Worm (Caenorhabditis elegans) whole organism, early embryonic: Measurements from ENCODE around the gene pacl-1.

ENCODE experiments used
- B0310.2 ChIP-seq: sonication (generic microtip); optimal IDR thresholded peaks from 2 replicates; lab custom pipeline; 2016; ENCODE audit warnings: mild to moderate bottlenecking, missing genetic modification characterization, missing compliant biosample characterization
- F13C5.2 ChIP-seq: sonication (generic microtip); optimal IDR thresholded peaks from 2 replicates; lab custom pipeline; 2017; ENCODE audit warnings: mild to moderate bottlenecking, missing genetic modification characterization, inconsistent platforms, missing compliant biosample characterization
- aly-1 ChIP-seq: sonication (generic microtip); optimal IDR thresholded peaks from 2 replicates; lab custom pipeline; 2016; ENCODE audit warnings: missing genetic modification characterization, missing compliant biosample characterization
- ama-1 ChIP-seq: fragments of 150-350 bp; optimal IDR thresholded peaks from 2 replicates; lab custom pipeline; 2014
- ceh-13 ChIP-seq: fragments of 200-800 bp; sonication (Bioruptor generic); optimal IDR thresholded peaks from 2 replicates; lab custom pipeline; 2018; ENCODE audit warnings: mild to moderate bottlenecking, missing genetic modification characterization, missing compliant biosample characterization
- ceh-36 ChIP-seq: sonication (generic microtip); optimal IDR thresholded peaks from 2 replicates; lab custom pipeline; 2016; ENCODE audit warnings: missing genetic modification characterization, inconsistent platforms, missing compliant biosample characterization
- ets-7 ChIP-seq: sonication (generic microtip); optimal IDR thresholded peaks from 2 replicates; lab custom pipeline; 2016; ENCODE audit warnings: missing genotype, missing genetic modification characterization, missing compliant biosample characterization
- flt-1 ChIP-seq: fragments of 200-800 bp; sonication (Bioruptor generic); IDR thresholded peaks from 2 replicates; pipeline ENCODE4 v1.3.6; 2022; ENCODE audit warnings: missing genetic modification characterization, missing compliant biosample characterization
- hmbx-1 ChIP-seq: sonication (generic microtip); optimal IDR thresholded peaks from 2 replicates; lab custom pipeline; 2016; ENCODE audit warnings: mild to moderate bottlenecking, missing genetic modification characterization, missing compliant biosample characterization
- hmg-4 ChIP-seq: fragments of 200-800 bp; sonication (Bioruptor generic); optimal IDR thresholded peaks from 2 replicates; lab custom pipeline; 2018; ENCODE audit warnings: mild to moderate bottlenecking, missing genetic modification characterization, missing compliant biosample characterization
- hnd-1 ChIP-seq: sonication (generic microtip); optimal IDR thresholded peaks from 2 replicates; lab custom pipeline; 2016; ENCODE audit warnings: missing genetic modification characterization, missing compliant biosample characterization
- pes-1 ChIP-seq: fragments of 200-800 bp; sonication (Bioruptor generic); IDR thresholded peaks from 2 replicates; pipeline ENCODE4 v1.3.6; 2022; ENCODE audit warnings: missing genetic modification reagents, missing genetic modification characterization, missing compliant biosample characterization
- scrt-1 ChIP-seq: fragments of 200-800 bp; sonication (Bioruptor generic); IDR thresholded peaks from 2 replicates; pipeline ENCODE4 v1.3.6; 2022; ENCODE audit warnings: missing genetic modification characterization, missing compliant biosample characterization
- sea-1 ChIP-seq: fragments of 200-800 bp; sonication (Bioruptor generic); conservative IDR thresholded peaks from 2 replicates; pipeline ENCODE4 v1.3.6; 2022; ENCODE audit warnings: missing genetic modification characterization, missing compliant biosample characterization
- tbx-11 ChIP-seq: fragments of 200-800 bp; sonication (Bioruptor generic); IDR thresholded peaks from 2 replicates; pipeline ENCODE4 v1.3.6; 2022; ENCODE audit warnings: missing genetic modification characterization, missing compliant biosample characterization
- tbx-37 ChIP-seq: fragments of 200-800 bp; sonication (Bioruptor generic); conservative IDR thresholded peaks from 2 replicates; pipeline ENCODE4 v1.3.6; 2022; ENCODE audit warnings: missing genetic modification reagents, missing genetic modification characterization, missing compliant biosample characterization
- tra-4 ChIP-seq: sonication (generic microtip); optimal IDR thresholded peaks from 2 replicates; lab custom pipeline; 2017; ENCODE audit warnings: missing genetic modification characterization, missing compliant biosample characterization

pacl-1 gene

ce11 chrV:16285794-16286193 is 10.5 kb upstream of the pacl-1 start, which contains the start of gene F28G4.4:
Gene F28G4.4 (minus strand): TSS chrV:16285894.
- TF ChIP-seq B0310.2 (tag; lab: Kevin White, UChicago), result no peak
- no peak for TF ChIP-seq ets-7
- TF ChIP-seq tbx-11, result no peak

DNA sequence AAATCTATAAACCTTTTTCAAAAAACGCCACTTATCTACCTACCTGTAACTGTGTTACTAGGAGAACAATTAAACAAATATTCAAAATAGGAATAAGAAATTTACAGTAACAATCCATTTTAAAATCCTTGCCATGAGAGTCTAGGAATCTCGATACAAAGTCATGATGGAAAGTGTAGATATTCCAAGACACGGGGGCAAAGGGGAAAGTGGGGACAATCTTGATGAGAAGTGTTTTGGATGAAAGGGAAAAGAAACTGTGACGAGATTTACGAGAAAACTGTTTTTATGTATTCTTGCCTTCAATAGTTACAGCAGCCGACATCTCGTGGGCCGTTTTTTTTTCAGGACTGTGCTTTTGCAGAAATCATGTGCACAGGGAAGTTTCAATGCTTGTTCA is 6.9 kb upstream of the pacl-1 start, which contains the start of gene F28G4.2:
F28G4.2 (minus strand) TSS at position 175 of the 400 bp plus-strand sequence.
- no peak for TF ChIP-seq tbx-37 (GFP tag; lab: Robert Waterston, UW)
- TF ChIP-seq hmg-4 (GFP tag; lab: Kevin White, UChicago), result no peak
- TF ChIP-seq ets-7, result no peak
- no peak for TF ChIP-seq pes-1 (GFP tag; lab: Robert Waterston, UW)
- no peak for TF ChIP-seq scrt-1 (GFP tag; lab: Robert Waterston, UW)
- no peak for TF ChIP-seq ama-1 (lab: Kevin White, UChicago)
- TF ChIP-seq ceh-36 (tag; lab: Kevin White, UChicago), result no peak
- TF ChIP-seq sea-1 (GFP tag; lab: Robert Waterston, UW), result no peak
- TF ChIP-seq tra-4, result no peak

DNA sequence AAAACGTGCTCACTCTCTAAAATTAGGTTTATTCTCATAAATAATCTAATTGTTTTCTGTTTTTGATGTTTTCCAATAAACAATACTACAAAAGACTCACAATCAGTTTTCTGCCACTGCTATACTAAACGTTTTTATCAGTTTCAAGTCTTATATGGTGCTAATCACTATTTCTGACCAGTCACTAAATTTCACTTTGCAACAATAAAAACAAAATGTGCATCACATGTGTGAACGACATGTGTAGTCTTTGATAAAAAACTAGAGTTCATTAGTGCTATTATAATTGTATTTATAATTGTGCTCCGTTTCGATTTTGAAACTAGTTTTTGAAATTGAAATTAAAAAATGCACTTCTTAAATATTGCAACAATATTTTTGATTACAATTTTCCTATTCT is 2.7 kb upstream of the pacl-1 start, which contains the start of gene cyp-37B1:
cyp-37B1 (plus strand) TSS at position 199 of the 400 bp plus-strand sequence.
- TF ChIP-seq F13C5.2 (tag; lab: Kevin White, UChicago) (no peak), hmbx-1 (no peak), hnd-1 (tag; lab: Kevin White, UChicago) (no peak), aly-1 (no peak), sea-1 (GFP tag; lab: Robert Waterston, UW) (no peak)

- no peak for TF ChIP-seq tbx-37 (GFP tag; lab: Robert Waterston, UW)
- no peak for TF ChIP-seq hnd-1 (tag; lab: Kevin White, UChicago)
- TF ChIP-seq ama-1 (lab: Kevin White, UChicago), result no peak
- TF ChIP-seq tra-4, result no peak
- TF ChIP-seq aly-1, result no peak
- no peak for TF ChIP-seq hmg-4 (GFP tag; lab: Kevin White, UChicago)
- TF ChIP-seq ceh-13, result no peak
- no peak for TF ChIP-seq tbx-11
- TF ChIP-seq ceh-36 (tag; lab: Kevin White, UChicago), result no peak
Observed at ce11 chrV:16271121-16271520, 4.1 kb downstream of the pacl-1 start, which contains the start of gene T13F3.6. Gene T13F3.6 (minus strand): TSS chrV:16271221.

- TF ChIP-seq ceh-36 (tag; lab: Kevin White, UChicago) (no peak), hmbx-1 (no peak), scrt-1 (GFP tag; lab: Robert Waterston, UW) (no peak), tbx-11 (no peak), hnd-1 (tag; lab: Kevin White, UChicago) (no peak), flt-1 (no peak), F13C5.2 (tag; lab: Kevin White, UChicago) (no peak), sea-1 (GFP tag; lab: Robert Waterston, UW) (no peak), tra-4 (no peak), B0310.2 (tag; lab: Kevin White, UChicago) (no peak), ets-7 (no peak), pes-1 (GFP tag; lab: Robert Waterston, UW) (no peak), aly-1 (no peak)
Observed at ce11 chrV:16269556-16269955, 5.7 kb downstream of the pacl-1 start, which contains the start of the genes fbxa-2 and T13F3.8. Gene fbxa-2 (minus strand): TSS chrV:16269656. Gene T13F3.8 (plus strand): TSS chrV:16269800.

ce11 chrV:16266514-16266913 is 8.7 kb downstream of the pacl-1 start, which contains the start of gene T13F3.4:
Gene T13F3.4 (minus strand): TSS chrV:16266614.
- TF ChIP-seq tbx-11 (no peak), B0310.2 (tag; lab: Kevin White, UChicago) (no peak), flt-1 (no peak), tra-4 (no peak), tbx-37 (GFP tag; lab: Robert Waterston, UW) (no peak), ama-1 (lab: Kevin White, UChicago) (no peak), hmbx-1 (no peak)

- TF ChIP-seq ceh-36 (tag; lab: Kevin White, UChicago), result no peak
- TF ChIP-seq ama-1 (lab: Kevin White, UChicago), result no peak
- no peak for TF ChIP-seq tra-4
- no peak for TF ChIP-seq tbx-37 (GFP tag; lab: Robert Waterston, UW)
- no peak for TF ChIP-seq scrt-1 (GFP tag; lab: Robert Waterston, UW)
- TF ChIP-seq tbx-11, result no peak
- TF ChIP-seq hmg-4 (GFP tag; lab: Kevin White, UChicago), result no peak
- TF ChIP-seq B0310.2 (tag; lab: Kevin White, UChicago), result no peak
- no peak for TF ChIP-seq aly-1
- TF ChIP-seq hnd-1 (tag; lab: Kevin White, UChicago), result no peak
- TF ChIP-seq ets-7, result no peak
- no peak for TF ChIP-seq pes-1 (GFP tag; lab: Robert Waterston, UW)
- TF ChIP-seq F13C5.2 (tag; lab: Kevin White, UChicago), result no peak
- TF ChIP-seq ceh-13, result no peak
- no peak for TF ChIP-seq flt-1
- no peak for TF ChIP-seq sea-1 (GFP tag; lab: Robert Waterston, UW)
- no peak for TF ChIP-seq hmbx-1
Observed at ce11 chrV:16259684-16260083, 15.6 kb downstream of the pacl-1 start, which contains the start of gene nhr-127. Gene nhr-127 (plus strand): TSS chrV:16259984.

ce11 chrV:16258142-16258541 is 17.1 kb downstream of the pacl-1 start, which contains the start of gene nhr-218:
Gene nhr-218 (plus strand): TSS chrV:16258442.
- no peak for TF ChIP-seq hnd-1 (tag; lab: Kevin White, UChicago)
- TF ChIP-seq ceh-13, result no peak
- TF ChIP-seq ets-7, result no peak
- TF ChIP-seq flt-1, result no peak
- no peak for TF ChIP-seq pes-1 (GFP tag; lab: Robert Waterston, UW)
- no peak for TF ChIP-seq hmg-4 (GFP tag; lab: Kevin White, UChicago)
- no peak for TF ChIP-seq scrt-1 (GFP tag; lab: Robert Waterston, UW)
- TF ChIP-seq tra-4, result no peak
- no peak for TF ChIP-seq aly-1
- no peak for TF ChIP-seq tbx-37 (GFP tag; lab: Robert Waterston, UW)
- no peak for TF ChIP-seq ceh-36 (tag; lab: Kevin White, UChicago)
- no peak for TF ChIP-seq ama-1 (lab: Kevin White, UChicago)
- no peak for TF ChIP-seq hmbx-1
- no peak for TF ChIP-seq sea-1 (GFP tag; lab: Robert Waterston, UW)
